5 fruit fly cellular contexts compared by ENCODE assay signal in the genomic region with DNA sequence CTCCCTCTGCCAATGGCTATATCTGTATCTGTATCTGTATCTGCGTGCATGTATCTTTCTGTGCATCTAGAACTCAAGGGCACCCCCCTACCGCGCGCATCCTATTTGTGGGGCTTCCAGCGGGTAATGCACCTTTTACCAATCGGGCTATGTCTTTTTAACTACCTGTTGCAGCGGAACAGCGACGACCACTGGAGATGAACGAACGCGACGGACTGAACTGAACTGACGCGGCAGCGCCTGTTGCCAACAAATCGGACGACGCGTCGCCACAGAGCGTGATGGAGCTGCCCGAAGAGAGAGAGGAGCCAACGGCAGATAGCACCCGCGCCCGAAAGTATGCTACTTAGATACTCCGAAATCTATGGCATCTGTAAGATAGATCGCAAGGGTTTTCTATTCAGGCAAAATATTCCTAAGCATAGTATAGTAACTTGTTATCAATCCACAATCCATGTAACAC.
A peak's percentile ranks its signal among the peaks of the same experiment; 100 is the strongest.
TF ChIP-seq lines count a peak whose summit lies in the region.

Gene Cln7, minus strand, starts transcription at position 219 of the 463 bp plus-strand sequence.

TF ChIP-seq in whole organism, adult, 20 proteins besides CTCF, POLR2A, EP300 and RAD21 (continued from another document):
- no peak for TF ChIP-seq cnc (optimal IDR thresholded peaks at IDR 0.05; lab: Kevin White, UChicago)
- no peak for TF ChIP-seq kay (GFP tag; lab: Kevin White, UChicago; ENCODE audit: borderline replicate concordance)
- no peak for TF ChIP-seq toe (GFP tag; optimal IDR thresholded peaks at IDR 0.05; lab: Kevin White, UChicago)
- TF ChIP-seq cic (GFP tag; optimal IDR thresholded peaks at IDR 0.05; lab: Kevin White, UChicago): peak; percentile 97

TF ChIP-seq in whole organism, embryonic, 481 proteins besides CTCF, POLR2A, EP300 and RAD21 (continued from another document and continues in another):
- TF ChIP-seq CG14014 (GFP tag; IDR thresholded peaks at IDR 0.05; lab: Robert Waterston, UW) (peak; percentile 44; the same call in 1 of the 2 replicates), lola (GFP tag; optimal IDR thresholded peaks at IDR 0.05; lab: Kevin White, UChicago) (no peak), CG1603 (tag; optimal IDR thresholded peaks at IDR 0.05; lab: Kevin White, UChicago) (peak; percentile 27), CG13894 (tag; optimal IDR thresholded peaks at IDR 0.05; lab: Kevin White, UChicago) (peak; percentile 64), PHDP (tag; optimal IDR thresholded peaks at IDR 0.05; lab: Kevin White, UChicago) (peak; percentile 50), CG7987 (GFP tag; optimal IDR thresholded peaks at IDR 0.05; lab: Kevin White, UChicago) (peak; percentile 53), CG8359 (GFP tag; optimal IDR thresholded peaks at IDR 0.05; lab: Kevin White, UChicago; ENCODE audit: borderline replicate concordance) (peak; percentile 2), CG13424 (tag; optimal IDR thresholded peaks at IDR 0.05; lab: Kevin White, UChicago) (peak; percentile 20), CG42726 (GFP tag; IDR thresholded peaks at IDR 0.05; lab: Robert Waterston, UW; ENCODE audit: partially characterized antibody) (peak; percentile 38; the same call in 1 of the 2 replicates), salm (tag; optimal IDR thresholded peaks at IDR 0.05; lab: Kevin White, UChicago) (peak; percentile 7), CG2129 (GFP tag; IDR thresholded peaks at IDR 0.05; lab: Robert Waterston, UW; ENCODE audit: partially characterized antibody) (no peak), CG2199 (GFP tag; IDR thresholded peaks at IDR 0.05; lab: Robert Waterston, UW) (peak; percentile 84; the same call in 2 of the 3 replicates), YL-1 (GFP tag; optimal IDR thresholded peaks at IDR 0.05; lab: Kevin White, UChicago) (peak; percentile 28), Sox100B (GFP tag; optimal IDR thresholded peaks at IDR 0.05; lab: Kevin White, UChicago) (no peak), CG8290 (GFP tag; optimal IDR thresholded peaks at IDR 0.05; lab: Kevin White, UChicago) (peak; percentile 73), CG8290 (tag; optimal IDR thresholded peaks at IDR 0.05; lab: Kevin White, UChicago) (peak; percentile 73 to 93), Xbp1 (GFP tag; optimal IDR thresholded peaks at IDR 0.05; lab: Kevin White, UChicago) (no peak), CG3995 (GFP tag; optimal IDR thresholded peaks at IDR 0.05; lab: Kevin White, UChicago) (no peak), HmgZ (tag; optimal IDR thresholded peaks at IDR 0.05; lab: Kevin White, UChicago) (peak; percentile 43), dmrt99B (tag; optimal IDR thresholded peaks at IDR 0.05; lab: Kevin White, UChicago) (no peak), E2f1 (GFP tag; IDR thresholded peaks at IDR 0.05; lab: Robert Waterston, UW) (no peak), insv (GFP tag; optimal IDR thresholded peaks at IDR 0.05; lab: Kevin White, UChicago) (peak in 1 of 2 experiments; percentile 46), Camta (GFP tag; optimal IDR thresholded peaks at IDR 0.05; lab: Kevin White, UChicago) (no peak), CG7556 (GFP tag; optimal IDR thresholded peaks at IDR 0.05; lab: Kevin White, UChicago) (no peak), Ssrp (tag; optimal IDR thresholded peaks at IDR 0.05; lab: Kevin White, UChicago) (no peak), Doc3 (GFP tag; IDR thresholded peaks at IDR 0.05; lab: Robert Waterston, UW; ENCODE audit: partially characterized antibody) (no peak), h (optimal IDR thresholded peaks at IDR 0.05; lab: Kevin White, UChicago) (no peak), BtbVII (GFP tag; optimal IDR thresholded peaks at IDR 0.05; lab: Kevin White, UChicago) (peak; percentile 11), CG6854 (GFP tag; optimal IDR thresholded peaks at IDR 0.05; lab: Kevin White, UChicago) (peak; percentile 57)

TF ChIP-seq in whole organism, prepupa, 60 proteins besides CTCF, POLR2A, EP300 and RAD21 (continued from another document and continues in another):
- no peak for TF ChIP-seq Sox15 (GFP tag; optimal IDR thresholded peaks at IDR 0.05; lab: Kevin White, UChicago)
- TF ChIP-seq CG8119 (GFP tag; IDR thresholded peaks at IDR 0.05; lab: Robert Waterston, UW): no peak; the same call in 1 of the 3 replicates
- TF ChIP-seq CG6276 (GFP tag; optimal IDR thresholded peaks at IDR 0.05; lab: Kevin White, UChicago): peak; percentile 26
- TF ChIP-seq Ets21C (GFP tag; optimal IDR thresholded peaks at IDR 0.05; lab: Kevin White, UChicago): no peak
- no peak for TF ChIP-seq Hr39 (GFP tag; optimal IDR thresholded peaks at IDR 0.05; lab: Kevin White, UChicago)
- TF ChIP-seq achi (GFP tag; optimal IDR thresholded peaks at IDR 0.05; lab: Kevin White, UChicago): no peak
- TF ChIP-seq CG6792 (GFP tag; optimal IDR thresholded peaks at IDR 0.05; lab: Kevin White, UChicago): peak; percentile 25
- TF ChIP-seq CG10631 (GFP tag; optimal IDR thresholded peaks at IDR 0.05; lab: Kevin White, UChicago): no peak
- no peak for TF ChIP-seq pdm3 (GFP tag; optimal IDR thresholded peaks at IDR 0.05; lab: Kevin White, UChicago)
- peak; percentile 70 for TF ChIP-seq vri (GFP tag; optimal IDR thresholded peaks at IDR 0.05; lab: Kevin White, UChicago)
- no peak for TF ChIP-seq CG11902 (GFP tag; optimal IDR thresholded peaks at IDR 0.05; lab: Kevin White, UChicago)
- TF ChIP-seq Eip93F (GFP tag; optimal IDR thresholded peaks at IDR 0.05; lab: Kevin White, UChicago): peak; percentile 78
- TF ChIP-seq CG7368 (GFP tag; optimal IDR thresholded peaks at IDR 0.05; lab: Kevin White, UChicago): peak; percentile 30
- TF ChIP-seq OdsH (GFP tag; optimal IDR thresholded peaks at IDR 0.05; lab: Kevin White, UChicago): no peak
- TF ChIP-seq CG11294 (GFP tag; IDR thresholded peaks at IDR 0.05; lab: Robert Waterston, UW): no peak; the same call in 1 of the 2 replicates
- peak; percentile 83 for TF ChIP-seq Eip78C (GFP tag; lab: Kevin White, UChicago)
- TF ChIP-seq cyc (GFP tag; optimal IDR thresholded peaks at IDR 0.05; lab: Kevin White, UChicago): no peak
- no peak for TF ChIP-seq lz (GFP tag; optimal IDR thresholded peaks at IDR 0.05; lab: Kevin White, UChicago)
- TF ChIP-seq Sox102F (GFP tag; optimal IDR thresholded peaks at IDR 0.05; lab: Kevin White, UChicago): no peak
- TF ChIP-seq eg (GFP tag; IDR thresholded peaks at IDR 0.05; lab: Robert Waterston, UW): peak; percentile 77; the same call in 2 of the 3 replicates
- peak; percentile 36 for TF ChIP-seq Ets96B (tag; optimal IDR thresholded peaks at IDR 0.05; lab: Kevin White, UChicago)
- TF ChIP-seq fd59A (GFP tag; optimal IDR thresholded peaks at IDR 0.05; lab: Kevin White, UChicago): no peak
- no peak for TF ChIP-seq Hr38 (GFP tag; optimal IDR thresholded peaks at IDR 0.05; lab: Kevin White, UChicago)
- TF ChIP-seq CG16779 (tag; optimal IDR thresholded peaks at IDR 0.05; lab: Kevin White, UChicago): peak; percentile 69
- TF ChIP-seq net (GFP tag; optimal IDR thresholded peaks at IDR 0.05; lab: Kevin White, UChicago): peak; percentile 62
- no peak for TF ChIP-seq dac (GFP tag; optimal IDR thresholded peaks at IDR 0.05; lab: Kevin White, UChicago)
- TF ChIP-seq CG31627 (GFP tag; optimal IDR thresholded peaks at IDR 0.05; lab: Kevin White, UChicago): no peak
- peak; percentile 71 for TF ChIP-seq esn (GFP tag; optimal IDR thresholded peaks at IDR 0.05; lab: Kevin White, UChicago)
- no peak for TF ChIP-seq salr (GFP tag; optimal IDR thresholded peaks at IDR 0.05; lab: Kevin White, UChicago)
- no peak for TF ChIP-seq Smox (GFP tag; optimal IDR thresholded peaks at IDR 0.05; lab: Kevin White, UChicago)
- no peak for TF ChIP-seq CG8319 (GFP tag; optimal IDR thresholded peaks at IDR 0.05; lab: Kevin White, UChicago)
- peak; percentile 85 for TF ChIP-seq CG6854 (GFP tag; optimal IDR thresholded peaks at IDR 0.05; lab: Kevin White, UChicago)

TF ChIP-seq in whole organism, pupa, 21 proteins besides CTCF, POLR2A, EP300 and RAD21 (continued from another document):
- peak; percentile 78 for TF ChIP-seq CG12605 (GFP tag; IDR thresholded peaks at IDR 0.05; lab: Robert Waterston, UW)
TF ChIP-seq in whole organism, pupa: peak in this region for 12.

TF ChIP-seq in whole organism, wandering third instar larva, 38 proteins besides CTCF, POLR2A, EP300 and RAD21 (continued from another document):
- no peak for TF ChIP-seq Vsx2 (GFP tag; optimal IDR thresholded peaks at IDR 0.05; lab: Kevin White, UChicago; ENCODE audit: partially characterized antibody)
- peak; percentile 16 for TF ChIP-seq OdsH (GFP tag; optimal IDR thresholded peaks at IDR 0.05; lab: Kevin White, UChicago)
- peak; percentile 48 for TF ChIP-seq HLH106 (tag; optimal IDR thresholded peaks at IDR 0.05; lab: Kevin White, UChicago)
- no peak for TF ChIP-seq dsf (GFP tag; optimal IDR thresholded peaks at IDR 0.05; lab: Kevin White, UChicago; ENCODE audit: borderline replicate concordance)
- TF ChIP-seq fru (GFP tag; optimal IDR thresholded peaks at IDR 0.05; lab: Kevin White, UChicago): peak; percentile 52
- TF ChIP-seq Hr83 (GFP tag; optimal IDR thresholded peaks at IDR 0.05; lab: Kevin White, UChicago; ENCODE audit: poor library complexity, severe bottlenecking): peak; percentile 82
- TF ChIP-seq Myc (optimal IDR thresholded peaks at IDR 0.05; lab: Kevin White, UChicago): peak; percentile 22
- TF ChIP-seq Mio (GFP tag; optimal IDR thresholded peaks at IDR 0.05; lab: Kevin White, UChicago): no peak
- no peak for TF ChIP-seq Hnf4 (GFP tag; optimal IDR thresholded peaks at IDR 0.05; lab: Kevin White, UChicago)
- no peak for TF ChIP-seq usp (GFP tag; optimal IDR thresholded peaks at IDR 0.05; lab: Kevin White, UChicago)
- no peak for TF ChIP-seq CG32264 (GFP tag; optimal IDR thresholded peaks at IDR 0.05; lab: Kevin White, UChicago)
- no peak for TF ChIP-seq woc (GFP tag; optimal IDR thresholded peaks at IDR 0.05; lab: Kevin White, UChicago)
- no peak for TF ChIP-seq sv (GFP tag; optimal IDR thresholded peaks at IDR 0.05; lab: Kevin White, UChicago)
- TF ChIP-seq N (GFP tag; optimal IDR thresholded peaks at IDR 0.05; lab: Kevin White, UChicago): peak; percentile 45
- TF ChIP-seq tai (GFP tag; optimal IDR thresholded peaks at IDR 0.05; lab: Kevin White, UChicago): no peak
- TF ChIP-seq Dif (GFP tag; optimal IDR thresholded peaks at IDR 0.05; lab: Kevin White, UChicago; ENCODE audit: partially characterized antibody): peak; percentile 91
- TF ChIP-seq CG9705 (GFP tag; optimal IDR thresholded peaks at IDR 0.05; lab: Kevin White, UChicago): no peak
- TF ChIP-seq dmrt93B (GFP tag; optimal IDR thresholded peaks at IDR 0.05; lab: Kevin White, UChicago): no peak
TF ChIP-seq in whole organism, wandering third instar larva: peak in this region for 18.
